Worm (Caenorhabditis elegans) whole organism, young adult: ENCODE results near the gene Y116A8C.25.

Experiments
- B0019.2 ChIP-seq: fragments of 200-800 bp; sonication (Bioruptor generic); conservative IDR thresholded peaks from 2 replicates; pipeline ENCODE4 v1.3.6; 2022; ENCODE audit warnings: missing genetic modification reagents, missing genetic modification characterization, missing compliant biosample characterization
- B0035.1 ChIP-seq: sonication (generic microtip); optimal IDR thresholded peaks from 2 replicates; lab custom pipeline; 2016; ENCODE audit warnings: missing genetic modification characterization, mild to moderate bottlenecking, missing compliant biosample characterization, missing genotype, missing genetic modification reagents
- B0336.3 ChIP-seq: fragments of 200-800 bp; sonication (Bioruptor generic); IDR thresholded peaks from 2 replicates; pipeline ENCODE4 v1.3.6; 2022; ENCODE audit warnings: missing genetic modification characterization, missing compliant biosample characterization
- D2030.7 ChIP-seq: fragments of 200-800 bp; sonication (Bioruptor generic); IDR thresholded peaks from 2 replicates; pipeline ENCODE4 v1.3.6; 2022; ENCODE audit warnings: missing genetic modification reagents, missing genetic modification characterization, missing compliant biosample characterization
- F22D6.2 ChIP-seq: sonication (generic microtip); optimal IDR thresholded peaks from 2 replicates; lab custom pipeline; 2016; ENCODE audit warnings: mild to moderate bottlenecking, missing genetic modification characterization, missing compliant biosample characterization
- F23B12.7 ChIP-seq: sonication (generic microtip); optimal IDR thresholded peaks from 2 replicates; lab custom pipeline; 2017; ENCODE audit warnings: missing genetic modification characterization, mild to moderate bottlenecking, missing compliant biosample characterization, antibody characterized with exemption, moderate library complexity; ENCODE audit not compliant: insufficient read depth
- F49E8.2 ChIP-seq: sonication (generic microtip); optimal IDR thresholded peaks from 3 replicates; lab custom pipeline; 2017; ENCODE audit warnings: missing genetic modification characterization, mild to moderate bottlenecking, missing compliant biosample characterization, antibody characterized with exemption, moderate library complexity; ENCODE audit not compliant: insufficient read depth
- attf-6 ChIP-seq: fragments of 200-800 bp; sonication (Bioruptor generic); IDR thresholded peaks from 2 replicates; pipeline ENCODE4 v1.3.6; 2022; ENCODE audit warnings: missing genetic modification reagents, missing genetic modification characterization, missing compliant biosample characterization
- cebp-1 ChIP-seq, 2 experiments: fragments of 200-800 bp in 1 of 2; sonication (Bioruptor generic) in 1 of 2; sonication (generic microtip) in 1 of 2; IDR thresholded peaks in 1 of 2; optimal IDR thresholded peaks in 1 of 2; 2 replicates each; pipeline versions ENCODE4 v1.3.6 to Lab custom; 2017 to 2022; ENCODE audit warnings: missing compliant biosample characterization in 2 of 2, missing genetic modification characterization in 2 of 2, mild to moderate bottlenecking in 1 of 2, missing genetic modification reagents in 1 of 2, moderate library complexity in 1 of 2
- ceh-100 ChIP-seq: fragments of 200-800 bp; sonication (Bioruptor generic); IDR thresholded peaks from 2 replicates; pipeline ENCODE4 v1.3.6; 2022; ENCODE audit warnings: missing genetic modification reagents, missing genetic modification characterization, missing compliant biosample characterization
- ceh-58 ChIP-seq: fragments of 200-800 bp; sonication (Bioruptor generic); IDR thresholded peaks from 2 replicates; pipeline ENCODE4 v1.3.6; 2022; ENCODE audit warnings: missing genetic modification characterization, missing compliant biosample characterization
- die-1 ChIP-seq: sonication (generic microtip); optimal IDR thresholded peaks from 2 replicates; lab custom pipeline; 2016; ENCODE audit warnings: missing genotype, mild to moderate bottlenecking, missing genetic modification characterization, missing compliant biosample characterization
- efl-1 ChIP-seq: fragments of 150-350 bp; optimal IDR thresholded peaks from 2 replicates; lab custom pipeline; 2014; ENCODE audit warnings: missing biosample characterization, missing genetic modification reagents, missing genetic modification characterization
- egl-18 ChIP-seq: fragments of 200-800 bp; sonication (Bioruptor generic); IDR thresholded peaks from 2 replicates; pipeline ENCODE4 v1.3.6; 2022; ENCODE audit warnings: missing genetic modification reagents, missing genetic modification characterization, missing compliant biosample characterization
- gei-17 ChIP-seq: fragments of 200-800 bp; sonication (Bioruptor generic); optimal IDR thresholded peaks from 2 replicates; lab custom pipeline; 2018; ENCODE audit warnings: mild to moderate bottlenecking, missing genetic modification characterization, missing compliant biosample characterization
- hsf-1 ChIP-seq: fragments of 200-800 bp; sonication (Bioruptor generic); IDR thresholded peaks from 2 replicates; pipeline ENCODE4 v1.3.6; 2022; ENCODE audit warnings: missing genetic modification reagents, missing genetic modification characterization, missing compliant biosample characterization
- lin-54 ChIP-seq: fragments of 200-800 bp; sonication (Bioruptor generic); optimal IDR thresholded peaks from 2 replicates; lab custom pipeline; 2018; ENCODE audit warnings: mild to moderate bottlenecking, missing genetic modification characterization, missing compliant biosample characterization
- lir-1 ChIP-seq: fragments of 200-800 bp; sonication (Bioruptor generic); conservative IDR thresholded peaks from 2 replicates; pipeline ENCODE4 v1.3.6; 2022; ENCODE audit warnings: missing genetic modification reagents, missing genetic modification characterization, missing compliant biosample characterization
- lsl-1 ChIP-seq: fragments of 200-800 bp; sonication (Bioruptor generic); optimal IDR thresholded peaks from 2 replicates; lab custom pipeline; 2018; ENCODE audit warnings: mild to moderate bottlenecking, missing genetic modification characterization, moderate library complexity, missing compliant biosample characterization
- madf-3 ChIP-seq: fragments of 200-800 bp; sonication (Bioruptor generic); IDR thresholded peaks from 2 replicates; pipeline ENCODE4 v1.3.6; 2022; ENCODE audit warnings: missing genetic modification reagents, missing genetic modification characterization, missing compliant biosample characterization
- madf-6 ChIP-seq: fragments of 200-800 bp; sonication (Bioruptor generic); IDR thresholded peaks from 2 replicates; pipeline ENCODE4 v1.3.6; 2022; ENCODE audit warnings: missing genetic modification reagents, missing genetic modification characterization, missing compliant biosample characterization
- madf-8 ChIP-seq: fragments of 200-800 bp; sonication (Bioruptor generic); conservative IDR thresholded peaks from 2 replicates; pipeline ENCODE4 v1.3.6; 2022; ENCODE audit warnings: missing genetic modification reagents, missing genetic modification characterization, missing compliant biosample characterization
- mcd-1 ChIP-seq: fragments of 200-800 bp; sonication (Bioruptor generic); IDR thresholded peaks from 2 replicates; pipeline ENCODE4 v1.3.6; 2022; ENCODE audit warnings: missing genetic modification reagents, missing genetic modification characterization, missing compliant biosample characterization
- mes-4 ChIP-seq: sonication (generic microtip); optimal IDR thresholded peaks from 2 replicates; lab custom pipeline; 2016; ENCODE audit warnings: missing genotype, missing genetic modification characterization, missing compliant biosample characterization
- nfya-1 ChIP-seq: sonication (generic microtip); optimal IDR thresholded peaks from 2 replicates; lab custom pipeline; 2017; ENCODE audit warnings: antibody characterized with exemption, missing compliant biosample characterization, missing genetic modification characterization, borderline replicate concordance; ENCODE audit not compliant: insufficient read depth
- nhr-120 ChIP-seq: fragments of 200-800 bp; sonication (Bioruptor generic); IDR thresholded peaks from 2 replicates; pipeline ENCODE4 v1.3.6; 2022; ENCODE audit warnings: missing genetic modification characterization, missing compliant biosample characterization
- nhr-27 ChIP-seq: fragments of 200-800 bp; sonication (Bioruptor generic); optimal IDR thresholded peaks from 2 replicates; lab custom pipeline; 2018; ENCODE audit warnings: mild to moderate bottlenecking, missing genetic modification characterization, moderate library complexity, missing compliant biosample characterization
- rcor-1 ChIP-seq: fragments of 200-800 bp; sonication (Bioruptor generic); IDR thresholded peaks from 2 replicates; pipeline ENCODE4 v1.3.6; 2022; ENCODE audit warnings: missing genetic modification reagents, missing genetic modification characterization, missing compliant biosample characterization
- rec-8 ChIP-seq, 2 experiments: sonication (generic microtip); optimal IDR thresholded peaks; 2 replicates each; lab custom pipeline; 2016; ENCODE audit warnings: mild to moderate bottlenecking in 2 of 2, missing genetic modification characterization in 2 of 2, missing genetic modification reagents in 2 of 2, missing genotype in 2 of 2, missing biosample characterization in 1 of 2, missing compliant biosample characterization in 1 of 2, moderate library complexity in 1 of 2
- snpc-3.4 ChIP-seq: sonication (generic microtip); optimal IDR thresholded peaks from 2 replicates; lab custom pipeline; 2017; ENCODE audit warnings: missing genetic modification characterization, mild to moderate bottlenecking, missing compliant biosample characterization, antibody characterized with exemption, moderate library complexity, missing genotype, missing genetic modification reagents
- snpc-4 ChIP-seq, 5 experiments: fragments of 150-350 bp in 1 of 5; sonication (generic microtip) in 4 of 5; optimal IDR thresholded peaks; 2 replicates each; lab custom pipeline; 2014 to 2018; ENCODE audit warnings: missing genetic modification characterization in 5 of 5, missing biosample characterization in 3 of 5, antibody characterized with exemption in 2 of 5, mild to moderate bottlenecking in 2 of 5, missing compliant biosample characterization in 2 of 5, missing genotype in 2 of 5, moderate library complexity in 2 of 5, missing genetic modification reagents in 1 of 5
- sptf-2 ChIP-seq: fragments of 200-800 bp; sonication (Bioruptor generic); optimal IDR thresholded peaks from 2 replicates; lab custom pipeline; 2018; ENCODE audit warnings: mild to moderate bottlenecking, missing genetic modification characterization, missing compliant biosample characterization
- unc-62 ChIP-seq: fragments of 150-350 bp; optimal IDR thresholded peaks from 2 replicates; lab custom pipeline; 2014; ENCODE audit warnings: missing biosample characterization, missing genetic modification reagents, missing genetic modification characterization
- zfh-2 ChIP-seq: fragments of 200-800 bp; sonication (Bioruptor generic); conservative IDR thresholded peaks from 2 replicates; pipeline ENCODE4 v1.3.6; 2022; ENCODE audit warnings: missing genetic modification reagents, missing genetic modification characterization, missing compliant biosample characterization
- zim-3 ChIP-seq: sonication (generic microtip); optimal IDR thresholded peaks from 2 replicates; lab custom pipeline; 2017; ENCODE audit warnings: mild to moderate bottlenecking, missing genetic modification characterization, moderate library complexity, missing compliant biosample characterization

The Y116A8C.25 gene

ce11 chrIV:17087384-17088099 lies 9.0 kb upstream of the Y116A8C.25 start, which contains the start of the genes snx-13 and snr-1 (continued):
- TF ChIP-seq F23B12.7 (peak; percentile 18), zim-3 (no peak), egl-18 (GFP tag; lab: Robert Waterston, UW) (no peak)

ce11 chrIV:17084839-17085238 lies 6.3 kb upstream of the Y116A8C.25 start:
- TF ChIP-seq nhr-27 (tag; lab: Kevin White, UChicago) (no peak), mcd-1 (GFP tag; lab: Robert Waterston, UW) (peak; percentile 34; the same call in 1 of the 2 replicates), ceh-100 (GFP tag; lab: Robert Waterston, UW) (peak; percentile 84), snpc-4 (GFP tag; optimal IDR thresholded peaks at IDR 0.05; lab: Kevin White, UChicago) (no peak), snpc-4 (tag; optimal IDR thresholded peaks at IDR 0.05; lab: Kevin White, UChicago) (peak in 2 of 4 experiments; percentile 28 to 76), sptf-2 (no peak), snpc-3.4 (tag; lab: Kevin White, UChicago) (peak; percentile 15), zfh-2 (GFP tag; lab: Robert Waterston, UW) (no peak), madf-3 (GFP tag; lab: Robert Waterston, UW) (peak; percentile 53; the same call in 1 of the 2 replicates), D2030.7 (GFP tag; lab: Robert Waterston, UW) (peak; percentile 43; the same call in 1 of the 2 replicates), F49E8.2 (peak; percentile 19), madf-8 (GFP tag; lab: Robert Waterston, UW) (no peak), attf-6 (GFP tag; lab: Robert Waterston, UW) (peak; percentile 86), zim-3 (no peak), lin-54 (GFP tag; lab: Kevin White, UChicago) (peak; percentile 9), B0019.2 (GFP tag; lab: Robert Waterston, UW) (no peak)

DNA sequence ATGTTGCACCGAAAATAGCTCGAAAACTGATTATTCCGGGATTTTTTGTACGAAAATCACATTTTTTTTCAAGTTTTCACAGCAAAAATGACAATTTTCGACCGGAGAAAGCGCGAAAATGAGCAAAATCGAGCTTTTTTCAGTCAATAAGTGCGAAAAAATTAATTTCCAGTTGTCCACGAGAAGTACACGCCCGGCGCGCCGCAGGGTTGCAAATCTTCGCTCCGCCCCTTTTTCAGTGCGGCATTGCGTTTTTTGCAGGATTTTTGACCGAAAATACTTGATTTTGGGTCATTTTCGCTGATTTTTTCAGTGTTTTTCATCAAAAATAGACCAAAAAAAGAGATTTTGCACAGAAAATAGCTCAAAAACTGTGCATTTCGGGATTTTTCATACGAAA lies 5.8 kb upstream of the Y116A8C.25 start:
- TF ChIP-seq lir-1, result no peak
- TF ChIP-seq F22D6.2, result no peak
- TF ChIP-seq efl-1 (GFP tag; lab: Kevin White, UChicago), result no peak
- TF ChIP-seq lsl-1, result no peak
- no peak for TF ChIP-seq mes-4
- no peak for TF ChIP-seq snpc-4 (GFP tag; optimal IDR thresholded peaks at IDR 0.05; lab: Kevin White, UChicago)
- TF ChIP-seq snpc-4 (tag; optimal IDR thresholded peaks at IDR 0.05; lab: Kevin White, UChicago), result peak in 3 of 4 experiments; percentile 22 to 74 (median 30)
- no peak for TF ChIP-seq gei-17 (GFP tag; lab: Kevin White, UChicago)
- TF ChIP-seq cebp-1 (GFP tag; IDR thresholded peaks at IDR 0.05; lab: Robert Waterston, UW), result no peak
- no peak for TF ChIP-seq cebp-1 (tag; optimal IDR thresholded peaks at IDR 0.05; lab: Kevin White, UChicago)
- no peak for TF ChIP-seq rcor-1
- TF ChIP-seq ceh-58 (GFP tag; lab: Robert Waterston, UW), result no peak
- TF ChIP-seq mcd-1 (GFP tag; lab: Robert Waterston, UW), result peak; percentile 47; the same call in 1 of the 2 replicates
- no peak for TF ChIP-seq B0336.3 (GFP tag; lab: Robert Waterston, UW)
- peak; percentile 69; the same call in 1 of the 2 replicates for TF ChIP-seq ceh-100 (GFP tag; lab: Robert Waterston, UW)
- no peak for TF ChIP-seq nfya-1 (tag; lab: Kevin White, UChicago)
- no peak for TF ChIP-seq die-1
- peak; percentile 40; the same call in 1 of the 2 replicates for TF ChIP-seq attf-6 (GFP tag; lab: Robert Waterston, UW)
- no peak for TF ChIP-seq hsf-1 (GFP tag; lab: Robert Waterston, UW)
- no peak for TF ChIP-seq B0035.1
- no peak for TF ChIP-seq unc-62
- no peak for TF ChIP-seq rec-8 (tag; optimal IDR thresholded peaks at IDR 0.05; lab: Kevin White, UChicago)
- TF ChIP-seq nhr-120 (GFP tag; lab: Robert Waterston, UW), result no peak
- TF ChIP-seq madf-6, result no peak
- no peak for TF ChIP-seq zim-3
